Worm (Caenorhabditis elegans): ENCODE measurements around the gene col-73.
"Not testable (repeated sequence)": the region's sequence is repeated elsewhere in the genome, so short reads cannot be mapped to it uniquely, and the experiment has no call there.

The col-73 gene

ce11 chrII:4834761-4835160 lies 38.2 kb downstream of the col-73 start, which contains the start of the genes C33F10.11 and C33F10.1:
Gene C33F10.11, minus strand, starts transcription at chrII:4834861.
Gene C33F10.1, plus strand, starts transcription at chrII:4835023.
- TF ChIP-seq tra-4 (tag; optimal IDR thresholded peaks at IDR 0.05) (no peak), hnd-1 (tag; optimal IDR thresholded peaks at IDR 0.05) (no peak), sea-1 (GFP tag; conservative IDR thresholded peaks at IDR 0.05) (no peak), ceh-13 (GFP tag; optimal IDR thresholded peaks at IDR 0.05) (no peak), flt-1 (GFP tag; IDR thresholded peaks at IDR 0.05) (no peak), pes-1 (GFP tag; IDR thresholded peaks at IDR 0.05) (no peak), ama-1 (optimal IDR thresholded peaks at IDR 0.05) (no peak), ceh-36 (tag; optimal IDR thresholded peaks at IDR 0.05) (no peak), hmbx-1 (tag; optimal IDR thresholded peaks at IDR 0.05) (no peak), ets-7 (tag; optimal IDR thresholded peaks at IDR 0.05) (no peak), B0310.2 (tag; optimal IDR thresholded peaks at IDR 0.05) (no peak), aly-1 (tag; optimal IDR thresholded peaks at IDR 0.05) (no peak), hmg-4 (GFP tag; optimal IDR thresholded peaks at IDR 0.05) (no peak), F13C5.2 (tag; optimal IDR thresholded peaks at IDR 0.05) (no peak), tbx-37 (GFP tag; conservative IDR thresholded peaks at IDR 0.05) (no peak), tbx-11 (GFP tag; IDR thresholded peaks at IDR 0.05) (no peak), scrt-1 (GFP tag; IDR thresholded peaks at IDR 0.05) (no peak)

ce11 chrII:4827734-4828609 lies 45.0 kb downstream of the col-73 start, which contains the start of the genes fbxb-88 and tbck-1:
Gene fbxb-88, minus strand, starts transcription at chrII:4827884.
Gene tbck-1, plus strand, starts transcription at chrII:4828559.
- TF ChIP-seq hmbx-1 (tag; optimal IDR thresholded peaks at IDR 0.05) (no peak), ceh-13 (GFP tag; optimal IDR thresholded peaks at IDR 0.05) (no peak), B0310.2 (tag; optimal IDR thresholded peaks at IDR 0.05) (no peak), F13C5.2 (tag; optimal IDR thresholded peaks at IDR 0.05) (peak; percentile 46)

- TF ChIP-seq tra-4 (tag; optimal IDR thresholded peaks at IDR 0.05); pes-1 (GFP tag; IDR thresholded peaks at IDR 0.05); ceh-13 (GFP tag; optimal IDR thresholded peaks at IDR 0.05): not testable (repeated sequence)
Measured at ce11 chrII:4825133-4825532, 47.8 kb downstream of the col-73 start, which contains the start of the genes C33F10.8 and msp-40. Gene C33F10.8, minus strand, starts transcription at chrII:4825233. Gene msp-40, plus strand, starts transcription at chrII:4825414.

- TF ChIP-seq ceh-13 (GFP tag; optimal IDR thresholded peaks at IDR 0.05): no peak
- no peak for TF ChIP-seq pes-1 (GFP tag; IDR thresholded peaks at IDR 0.05)
- TF ChIP-seq scrt-1 (GFP tag; IDR thresholded peaks at IDR 0.05): no peak
- TF ChIP-seq sea-1 (GFP tag; conservative IDR thresholded peaks at IDR 0.05): no peak
- TF ChIP-seq aly-1 (tag; optimal IDR thresholded peaks at IDR 0.05): no peak
- no peak for TF ChIP-seq tra-4 (tag; optimal IDR thresholded peaks at IDR 0.05)
Measured at ce11 chrII:4822610-4823009, 50.3 kb downstream of the col-73 start.
